Worm (Caenorhabditis elegans) whole organism, L3 larva: ENCODE measurements around the gene dhs-28.
A peak's percentile ranks its signal among the peaks of the same experiment; 100 is the strongest.

Experiments used
- ZK546.5 ChIP-seq: sonication (generic microtip); optimal IDR thresholded peaks from 2 replicates; lab custom pipeline; 2017; ENCODE audit warnings: missing biosample characterization, missing genetic modification characterization
- aly-2 ChIP-seq: fragments of 150-350 bp; optimal IDR thresholded peaks from 2 replicates; lab custom pipeline; 2014; ENCODE audit warnings: missing biosample characterization, missing genetic modification characterization
- ama-1 ChIP-seq: fragments of 150-350 bp; optimal IDR thresholded peaks from 2 replicates; lab custom pipeline; 2018
- egl-27 ChIP-seq: sonication (generic microtip); optimal IDR thresholded peaks from 4 replicates; lab custom pipeline; 2017; ENCODE audit warnings: missing biosample characterization, missing genetic modification reagents, missing genetic modification characterization
- elt-2 ChIP-seq: sonication (generic microtip); optimal IDR thresholded peaks from 2 replicates; lab custom pipeline; 2016; ENCODE audit warnings: missing genetic modification reagents, mild to moderate bottlenecking, missing genetic modification characterization, missing compliant biosample characterization
- fos-1 ChIP-seq: fragments of 150-350 bp; optimal IDR thresholded peaks from 2 replicates; lab custom pipeline; 2014; ENCODE audit warnings: missing biosample characterization, missing genetic modification characterization
- lin-39 ChIP-seq: fragments of 150-350 bp; optimal IDR thresholded peaks from 2 replicates; lab custom pipeline; 2018; ENCODE audit warnings: missing biosample characterization, missing genetic modification reagents, missing genetic modification characterization
- nhr-23 ChIP-seq: fragments of 150-350 bp; optimal IDR thresholded peaks from 2 replicates; lab custom pipeline; 2014; ENCODE audit warnings: missing biosample characterization, missing genetic modification reagents, missing genetic modification characterization
- nhr-28 ChIP-seq: fragments of 150-350 bp; optimal IDR thresholded peaks from 2 replicates; lab custom pipeline; 2014; ENCODE audit warnings: missing biosample characterization, missing genetic modification characterization
- nhr-43 ChIP-seq: sonication (generic microtip); optimal IDR thresholded peaks from 2 replicates; lab custom pipeline; 2016; ENCODE audit warnings: mild to moderate bottlenecking, missing genetic modification characterization, missing compliant biosample characterization; ENCODE audit not compliant: poor library complexity, severe bottlenecking
- snpc-4 ChIP-seq: fragments of 150-350 bp; optimal IDR thresholded peaks from 2 replicates; lab custom pipeline; 2014; ENCODE audit warnings: missing biosample characterization, missing genetic modification characterization
- unc-62 ChIP-seq: fragments of 150-350 bp; sonication (generic microtip); optimal IDR thresholded peaks from 4 replicates; lab custom pipeline; 2014; ENCODE audit warnings: missing biosample characterization, missing genetic modification reagents, missing genetic modification characterization
- ztf-4 ChIP-seq: fragments of 150-350 bp; optimal IDR thresholded peaks from 2 replicates; lab custom pipeline; 2014; ENCODE audit warnings: missing biosample characterization, missing genetic modification characterization

- TF ChIP-seq nhr-43 (tag; lab: Kevin White, UChicago) (no peak), nhr-28 (tag; lab: Kevin White, UChicago) (no peak), lin-39 (no peak), elt-2 (peak; percentile 64), snpc-4 (tag; lab: Kevin White, UChicago) (no peak), fos-1 (no peak), ztf-4 (tag; lab: Kevin White, UChicago) (no peak), nhr-23 (tag; lab: Kevin White, UChicago) (no peak), aly-2 (tag; lab: Kevin White, UChicago) (no peak), unc-62 (GFP tag; lab: Kevin White, UChicago) (no peak), ama-1 (no peak), ZK546.5 (no peak), egl-27 (no peak)
Observed at ce11 chrX:6784181-6784580, 34.1 kb upstream of the dhs-28 start, which contains the start of gene bgal-2.
